Worm (Caenorhabditis elegans) whole organism, early embryonic: ENCODE measurements around the gene M04B2.7.

ENCODE experiments used
- B0310.2 ChIP-seq: sonication (generic microtip); optimal IDR thresholded peaks from 2 replicates; lab custom pipeline; 2016; ENCODE audit warnings: mild to moderate bottlenecking, missing genetic modification characterization, missing compliant biosample characterization
- ama-1 ChIP-seq: fragments of 150-350 bp; optimal IDR thresholded peaks from 2 replicates; lab custom pipeline; 2014
- hmg-4 ChIP-seq: fragments of 200-800 bp; sonication (Bioruptor generic); optimal IDR thresholded peaks from 2 replicates; lab custom pipeline; 2018; ENCODE audit warnings: mild to moderate bottlenecking, missing genetic modification characterization, missing compliant biosample characterization

DNA sequence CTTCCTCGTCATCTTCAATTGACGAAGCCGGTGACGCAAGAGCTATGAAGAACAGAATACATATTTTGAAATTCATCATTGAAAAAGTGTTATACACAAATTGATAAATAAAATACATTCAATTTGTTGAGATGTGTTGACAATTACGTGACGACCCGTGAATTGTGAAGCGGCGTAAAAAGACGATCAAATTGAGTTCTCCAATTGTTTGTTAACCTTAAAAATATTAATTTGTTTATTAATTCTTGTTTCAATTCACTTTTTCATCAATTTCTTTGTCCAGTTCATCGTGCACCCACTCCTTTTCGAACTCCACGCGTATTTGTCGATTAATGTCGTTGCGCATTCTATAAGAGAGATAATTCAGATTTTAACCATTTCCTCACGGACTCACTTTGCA lies 43.6 kb upstream of the M04B2.7 start, which contains the start of gene spe-36:
- TF ChIP-seq ama-1 (lab: Kevin White, UChicago) (no peak), B0310.2 (no peak), hmg-4 (no peak)
